Fruit fly (Drosophila melanogaster): ENCODE measurements around the gene CG18748.

CG18748 gene

dm6 chr3R:7785784-7786183 lies 1.9 kb downstream of the CG18748 start, which contains the start of gene CG18745:
CG18745 (minus strand) TSS chr3R:7786119.
- TF ChIP-seq psq (optimal IDR thresholded peaks at IDR 0.05) (no peak), ttk (optimal IDR thresholded peaks at IDR 0.05) (no peak), Myc (optimal IDR thresholded peaks at IDR 0.05) (no peak), h (optimal IDR thresholded peaks at IDR 0.05) (no peak), Sin3A (optimal IDR thresholded peaks at IDR 0.05) (no peak), insv (optimal IDR thresholded peaks at IDR 0.05) (no peak)

dm6 chr3R:7782933-7783686 lies 4.6 kb downstream of the CG18748 start, which contains the start of gene CG18747:
CG18747 (minus strand) TSS chr3R:7783446.
- no peak for TF ChIP-seq insv (optimal IDR thresholded peaks at IDR 0.05)
- no peak for TF ChIP-seq ttk (optimal IDR thresholded peaks at IDR 0.05)
- TF ChIP-seq psq (optimal IDR thresholded peaks at IDR 0.05) = no peak
- no peak for TF ChIP-seq Sin3A (optimal IDR thresholded peaks at IDR 0.05)
- no peak for TF ChIP-seq Myc (optimal IDR thresholded peaks at IDR 0.05)
- TF ChIP-seq h (optimal IDR thresholded peaks at IDR 0.05) = no peak

- TF ChIP-seq h (optimal IDR thresholded peaks at IDR 0.05) (no peak), psq (optimal IDR thresholded peaks at IDR 0.05) (no peak), Sin3A (optimal IDR thresholded peaks at IDR 0.05) (no peak), ttk (optimal IDR thresholded peaks at IDR 0.05) (no peak), Myc (optimal IDR thresholded peaks at IDR 0.05) (no peak), insv (optimal IDR thresholded peaks at IDR 0.05) (no peak)
Measured at dm6 chr3R:7779620-7780019, 8.1 kb downstream of the CG18748 start.

- no peak for TF ChIP-seq h (optimal IDR thresholded peaks at IDR 0.05)
- TF ChIP-seq ttk (optimal IDR thresholded peaks at IDR 0.05) = no peak
- TF ChIP-seq Myc (optimal IDR thresholded peaks at IDR 0.05) = no peak
- no peak for TF ChIP-seq insv (optimal IDR thresholded peaks at IDR 0.05)
- TF ChIP-seq psq (optimal IDR thresholded peaks at IDR 0.05) = no peak
- TF ChIP-seq Sin3A (optimal IDR thresholded peaks at IDR 0.05) = no peak
Measured at dm6 chr3R:7771656-7772055, 16.1 kb downstream of the CG18748 start, which contains the start of gene CG11286. CG11286 (minus strand) TSS chr3R:7771756.

dm6 chr3R:7760970-7761558 lies 26.7 kb downstream of the CG18748 start:
- TF ChIP-seq insv (optimal IDR thresholded peaks at IDR 0.05) = no peak
- TF ChIP-seq Sin3A (optimal IDR thresholded peaks at IDR 0.05) = no peak
- no peak for TF ChIP-seq psq (optimal IDR thresholded peaks at IDR 0.05)
- no peak for TF ChIP-seq ttk (optimal IDR thresholded peaks at IDR 0.05)
- no peak for TF ChIP-seq Myc (optimal IDR thresholded peaks at IDR 0.05)

- no peak for TF ChIP-seq psq (optimal IDR thresholded peaks at IDR 0.05)
- no peak for TF ChIP-seq insv (optimal IDR thresholded peaks at IDR 0.05)
- no peak for TF ChIP-seq Myc (optimal IDR thresholded peaks at IDR 0.05)
- no peak for TF ChIP-seq ttk (optimal IDR thresholded peaks at IDR 0.05)
- TF ChIP-seq h (optimal IDR thresholded peaks at IDR 0.05) = no peak
- no peak for TF ChIP-seq Sin3A (optimal IDR thresholded peaks at IDR 0.05)
Measured at dm6 chr3R:7759486-7759885, 28.2 kb downstream of the CG18748 start, which contains the start of gene Sp7. Sp7 (plus strand) TSS chr3R:7759786.

dm6 chr3R:7757822-7758221 lies 29.9 kb downstream of the CG18748 start, which contains the start of gene CG10919:
CG10919 (plus strand) TSS chr3R:7758122.
- TF ChIP-seq h (optimal IDR thresholded peaks at IDR 0.05) (no peak), Myc (optimal IDR thresholded peaks at IDR 0.05) (no peak), insv (optimal IDR thresholded peaks at IDR 0.05) (no peak), psq (optimal IDR thresholded peaks at IDR 0.05) (no peak), ttk (optimal IDR thresholded peaks at IDR 0.05) (no peak), Sin3A (optimal IDR thresholded peaks at IDR 0.05) (no peak)

- TF ChIP-seq Sin3A (optimal IDR thresholded peaks at IDR 0.05) (no peak), insv (optimal IDR thresholded peaks at IDR 0.05) (no peak), Myc (optimal IDR thresholded peaks at IDR 0.05) (no peak), h (optimal IDR thresholded peaks at IDR 0.05) (no peak), ttk (optimal IDR thresholded peaks at IDR 0.05) (no peak), psq (optimal IDR thresholded peaks at IDR 0.05) (no peak)
Measured at dm6 chr3R:7753518-7753917, 34.2 kb downstream of the CG18748 start.

- no peak for TF ChIP-seq psq (optimal IDR thresholded peaks at IDR 0.05)
- no peak for TF ChIP-seq Sin3A (optimal IDR thresholded peaks at IDR 0.05)
- TF ChIP-seq insv (optimal IDR thresholded peaks at IDR 0.05) = no peak
- no peak for TF ChIP-seq ttk (optimal IDR thresholded peaks at IDR 0.05)
- TF ChIP-seq h (optimal IDR thresholded peaks at IDR 0.05) = no peak
- TF ChIP-seq Myc (optimal IDR thresholded peaks at IDR 0.05) = no peak
Measured at dm6 chr3R:7749993-7750392, 37.7 kb downstream of the CG18748 start, which contains the start of gene pyd3. pyd3 (minus strand) TSS chr3R:7750079.

dm6 chr3R:7739463-7739862 lies 48.3 kb downstream of the CG18748 start, which contains the start of gene CG43254:
CG43254 (minus strand) TSS chr3R:7739563.
- no peak for TF ChIP-seq Sin3A (optimal IDR thresholded peaks at IDR 0.05)
- no peak for TF ChIP-seq psq (optimal IDR thresholded peaks at IDR 0.05)
- TF ChIP-seq h (optimal IDR thresholded peaks at IDR 0.05) = no peak
- TF ChIP-seq insv (optimal IDR thresholded peaks at IDR 0.05) = no peak
- no peak for TF ChIP-seq ttk (optimal IDR thresholded peaks at IDR 0.05)
- no peak for TF ChIP-seq Myc (optimal IDR thresholded peaks at IDR 0.05)
